Worm (Caenorhabditis elegans): ENCODE data around the gene nmy-3.

- TF ChIP-seq ets-7 (tag; optimal IDR thresholded peaks at IDR 0.05) (no peak), ama-1 (optimal IDR thresholded peaks at IDR 0.05) (no peak)
Observed at ce11 chrIV:9258547-9258946, 15.7 kb upstream of the nmy-3 start.
